Worm (Caenorhabditis elegans) whole organism, L4 larva: ENCODE measurements around the gene srx-48.

ENCODE experiments used
- F10B5.3 ChIP-seq: sonication (generic microtip); optimal IDR thresholded peaks from 2 replicates; lab custom pipeline; 2016; ENCODE audit warnings: mild to moderate bottlenecking, missing genetic modification characterization, missing compliant biosample characterization
- aha-1 ChIP-seq: fragments of 150-350 bp; peaks from one replicate; lab custom pipeline; 2014; ENCODE audit warnings: missing biosample characterization, missing genetic modification characterization
- dmd-6 ChIP-seq: fragments of 200-800 bp; sonication (Bioruptor generic); IDR thresholded peaks from 2 replicates; pipeline ENCODE4 v1.3.6; 2022; ENCODE audit warnings: missing genetic modification reagents, missing genetic modification characterization, missing compliant biosample characterization
- egl-27 ChIP-seq: sonication (generic microtip); optimal IDR thresholded peaks from 3 replicates; lab custom pipeline; 2017; ENCODE audit warnings: missing biosample characterization, missing genetic modification reagents, missing genetic modification characterization
- fkh-10 ChIP-seq: fragments of 150-350 bp; optimal IDR thresholded peaks from 2 replicates; lab custom pipeline; 2014; ENCODE audit warnings: missing biosample characterization, missing genetic modification reagents, missing genetic modification characterization
- lin-39 ChIP-seq: fragments of 150-350 bp; optimal IDR thresholded peaks from 2 replicates; lab custom pipeline; 2014; ENCODE audit warnings: missing biosample characterization, missing genetic modification reagents, missing genetic modification characterization
- mdl-1 ChIP-seq, 2 experiments: fragments of 150-350 bp in 1 of 2; sonication (generic microtip) in 1 of 2; optimal IDR thresholded peaks; 2 replicates each; lab custom pipeline; 2014 to 2017; ENCODE audit warnings: missing biosample characterization in 2 of 2, missing genetic modification characterization in 2 of 2
- nhr-11 ChIP-seq: fragments of 150-350 bp; optimal IDR thresholded peaks from 2 replicates; lab custom pipeline; 2014; ENCODE audit warnings: missing biosample characterization, missing genetic modification characterization
- nhr-237 ChIP-seq: sonication (generic microtip); optimal IDR thresholded peaks from 2 replicates; lab custom pipeline; 2017; ENCODE audit warnings: missing biosample characterization, missing genetic modification characterization
- nhr-25 ChIP-seq: sonication (generic microtip); optimal IDR thresholded peaks from 2 replicates; lab custom pipeline; 2017; ENCODE audit warnings: missing genetic modification characterization, mild to moderate bottlenecking, missing compliant biosample characterization, antibody characterized with exemption, moderate library complexity, borderline replicate concordance; ENCODE audit not compliant: insufficient read depth
- nhr-77 ChIP-seq: fragments of 150-350 bp; optimal IDR thresholded peaks from 2 replicates; lab custom pipeline; 2014; ENCODE audit warnings: missing biosample characterization, missing genetic modification characterization
- pha-4 ChIP-seq, 2 experiments: fragments of 150-350 bp in 1 of 2; fragments of 200-800 bp in 1 of 2; sonication (Bioruptor generic) in 1 of 2; IDR thresholded peaks in 1 of 2; optimal IDR thresholded peaks in 1 of 2; 2 replicates each; pipeline versions ENCODE4 v1.3.6 to Lab custom; 2014 to 2022; ENCODE audit warnings: missing genetic modification characterization in 2 of 2, missing genetic modification reagents in 2 of 2, missing biosample characterization in 1 of 2, missing compliant biosample characterization in 1 of 2
- skn-1 ChIP-seq: fragments of 150-350 bp; optimal IDR thresholded peaks from 2 replicates; lab custom pipeline; 2014; ENCODE audit warnings: missing biosample characterization, missing genetic modification characterization
- ztf-7 ChIP-seq: fragments of 150-350 bp; optimal IDR thresholded peaks from 2 replicates; lab custom pipeline; 2014; ENCODE audit warnings: missing biosample characterization, missing genetic modification characterization

DNA sequence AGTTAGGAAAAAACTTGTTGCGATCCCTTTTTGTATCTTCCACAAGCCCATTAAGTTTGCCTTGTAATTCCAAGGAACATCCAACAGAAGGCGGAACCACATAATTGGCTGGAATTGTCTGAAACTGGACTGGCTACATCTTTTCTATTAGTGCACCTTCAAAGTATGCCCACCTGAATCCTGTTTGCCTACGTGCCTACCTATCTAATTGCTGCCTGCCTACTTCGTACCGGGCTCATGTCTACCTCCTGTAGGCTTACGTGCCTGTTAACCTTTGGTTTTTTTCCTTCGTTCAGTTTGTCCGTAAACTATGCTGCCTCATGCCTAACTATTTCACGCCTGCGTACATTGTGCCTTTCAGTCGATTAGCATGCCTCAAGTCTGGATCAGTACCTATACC lies 33.9 kb upstream of the srx-48 start, which contains the start of gene wrt-7:
- TF ChIP-seq nhr-25 (tag; lab: Kevin White, UChicago) (no peak), dmd-6 (GFP tag; lab: Robert Waterston, UW) (no peak), ztf-7 (tag; lab: Kevin White, UChicago) (no peak), mdl-1 (tag; optimal IDR thresholded peaks at IDR 0.05; lab: Kevin White, UChicago) (no peak), nhr-11 (tag; lab: Kevin White, UChicago) (no peak), pha-4 (GFP tag; IDR thresholded peaks at IDR 0.05; lab: Robert Waterston, UW) (no peak), pha-4 (tag; optimal IDR thresholded peaks at IDR 0.05; lab: Kevin White, UChicago) (no peak), fkh-10 (no peak), F10B5.3 (tag; lab: Kevin White, UChicago) (no peak), nhr-237 (no peak), nhr-77 (tag; lab: Kevin White, UChicago) (no peak), aha-1 (no peak), skn-1 (tag; lab: Kevin White, UChicago) (no peak), lin-39 (tag; lab: Kevin White, UChicago) (no peak), egl-27 (tag; lab: Kevin White, UChicago) (no peak)
